Fruit fly (Drosophila melanogaster) whole organism, embryonic: ENCODE results near the gene Pcd.

ENCODE experiments used
- CG11723 ChIP-seq: fragments of 200-800 bp; sonication (Bioruptor generic); optimal IDR thresholded peaks from 2 replicates; lab custom pipeline; 2017; ENCODE audit warnings: missing biosample characterization, mild to moderate bottlenecking, missing genetic modification characterization
- CG12299 ChIP-seq: fragments of 200-800 bp; sonication (Bioruptor generic); optimal IDR thresholded peaks from 2 replicates; lab custom pipeline; 2018; ENCODE audit warnings: missing biosample characterization, mild to moderate bottlenecking, missing genetic modification characterization
- CG12744 ChIP-seq: fragments of 200-800 bp; sonication (Bioruptor generic); optimal IDR thresholded peaks from 2 replicates; lab custom pipeline; 2016; ENCODE audit warnings: missing biosample characterization, missing genetic modification characterization
- CG13775 ChIP-seq: fragments of 200-800 bp; sonication (Bioruptor generic); optimal IDR thresholded peaks from 3 replicates; lab custom pipeline; 2017; ENCODE audit warnings: missing biosample characterization, mild to moderate bottlenecking, missing genetic modification characterization
- CG15514 ChIP-seq: fragments of 200-800 bp; sonication (Bioruptor generic); optimal IDR thresholded peaks from 3 replicates; lab custom pipeline; 2017; ENCODE audit warnings: missing biosample characterization, missing genetic modification characterization, mild to moderate bottlenecking, moderate library complexity, missing genetic modification reagents
- CG2712 ChIP-seq: fragments of 200-800 bp; optimal IDR thresholded peaks from 3 replicates; lab custom pipeline; 2019; ENCODE audit warnings: missing biosample characterization, mild to moderate bottlenecking, missing genetic modification characterization, moderate library complexity
- CG2875 ChIP-seq: fragments of 200-800 bp; sonication (Bioruptor generic); optimal IDR thresholded peaks from 2 replicates; lab custom pipeline; 2017; ENCODE audit warnings: missing biosample characterization, mild to moderate bottlenecking, missing genetic modification characterization, missing genetic modification reagents
- CG32767 ChIP-seq: fragments of 200-800 bp; sonication (Bioruptor generic); IDR thresholded peaks from 2 replicates; pipeline ENCODE4 v1.3.6; 2022; ENCODE audit warnings: missing biosample characterization, missing genetic modification characterization
- CG34376 ChIP-seq: fragments of 200-800 bp; sonication (Bioruptor generic); optimal IDR thresholded peaks from 2 replicates; lab custom pipeline; 2018; ENCODE audit warnings: missing biosample characterization, mild to moderate bottlenecking, missing genetic modification characterization
- CG4282 ChIP-seq: fragments of 200-800 bp; sonication (Bioruptor generic); optimal IDR thresholded peaks from 2 replicates; lab custom pipeline; 2016; ENCODE audit warnings: missing biosample characterization, missing genetic modification characterization
- CG6254 ChIP-seq: fragments of 200-800 bp; sonication (Bioruptor generic); optimal IDR thresholded peaks from 3 replicates; lab custom pipeline; 2017; ENCODE audit warnings: mild to moderate bottlenecking, missing biosample characterization, missing genetic modification reagents, missing genetic modification characterization
- CG6272 ChIP-seq: fragments of 200-800 bp; sonication (Bioruptor generic); IDR thresholded peaks from 2 replicates; pipeline ENCODE4 v1.3.6; 2022; ENCODE audit warnings: missing biosample characterization, missing genetic modification characterization
- CG6854 ChIP-seq: fragments of 200-800 bp; sonication (Bioruptor generic); optimal IDR thresholded peaks from 3 replicates; lab custom pipeline; 2017; ENCODE audit warnings: missing biosample characterization, mild to moderate bottlenecking, missing genetic modification characterization
- CG7839 ChIP-seq: fragments of 200-800 bp; sonication (Bioruptor generic); optimal IDR thresholded peaks from 3 replicates; lab custom pipeline; 2018; ENCODE audit warnings: missing biosample characterization, mild to moderate bottlenecking, missing genetic modification characterization, moderate library complexity
- CG8765 ChIP-seq: fragments of 200-800 bp; sonication (Bioruptor generic); IDR thresholded peaks from 2 replicates; pipeline ENCODE4 v1.3.6; 2022; ENCODE audit warnings: missing biosample characterization, missing genetic modification characterization
- CG8924 ChIP-seq: fragments of 200-800 bp; optimal IDR thresholded peaks from 3 replicates; lab custom pipeline; 2019; ENCODE audit warnings: missing biosample characterization, mild to moderate bottlenecking, missing genetic modification characterization, moderate library complexity
- CG9817 ChIP-seq: fragments of 200-800 bp; sonication (Bioruptor generic); optimal IDR thresholded peaks from 2 replicates; lab custom pipeline; 2018; ENCODE audit warnings: missing biosample characterization, mild to moderate bottlenecking, missing genetic modification characterization, moderate library complexity
- Dek ChIP-seq: fragments of 200-800 bp; sonication (Bioruptor generic); optimal IDR thresholded peaks from 3 replicates; lab custom pipeline; 2019; ENCODE audit warnings: missing biosample characterization, mild to moderate bottlenecking, missing genetic modification characterization, moderate library complexity
- Drgx ChIP-seq: fragments of 200-800 bp; sonication (Bioruptor generic); IDR thresholded peaks from 2 replicates; pipeline ENCODE4 v1.3.6; 2022; ENCODE audit warnings: missing biosample characterization, missing genetic modification characterization
- E2f1 ChIP-seq: fragments of 200-800 bp; sonication (Bioruptor generic); IDR thresholded peaks from 2 replicates; pipeline ENCODE4 v1.3.6; 2022; ENCODE audit warnings: missing biosample characterization, missing genetic modification characterization
- ERR ChIP-seq: fragments of 200-800 bp; sonication (Bioruptor generic); optimal IDR thresholded peaks from 2 replicates; lab custom pipeline; 2016; ENCODE audit warnings: missing biosample characterization, missing genetic modification characterization
- Ets65A ChIP-seq: fragments of 200-800 bp; sonication (Bioruptor generic); peaks from one replicate; lab custom pipeline; 2016; ENCODE audit warnings: missing biosample characterization, missing genetic modification characterization
- HLHmδ ChIP-seq: fragments of 200-800 bp; sonication (Bioruptor generic); optimal IDR thresholded peaks from 2 replicates; lab custom pipeline; 2018; ENCODE audit warnings: missing biosample characterization, mild to moderate bottlenecking, missing genetic modification characterization, moderate library complexity
- Lhr ChIP-seq: fragments of 200-800 bp; sonication (Bioruptor generic); optimal IDR thresholded peaks from 3 replicates; lab custom pipeline; 2017; ENCODE audit warnings: mild to moderate bottlenecking, missing biosample characterization, missing genetic modification reagents, missing genetic modification characterization
- NC2α ChIP-seq: fragments of 200-800 bp; sonication (Bioruptor generic); optimal IDR thresholded peaks from 2 replicates; lab custom pipeline; 2016; ENCODE audit warnings: missing biosample characterization, missing genetic modification characterization
- NC2β ChIP-seq: fragments of 200-800 bp; sonication (Bioruptor generic); optimal IDR thresholded peaks from 2 replicates; lab custom pipeline; 2016; ENCODE audit warnings: missing biosample characterization, missing genetic modification characterization
- NFAT ChIP-seq: fragments of 200-800 bp; sonication (Bioruptor generic); IDR thresholded peaks from 2 replicates; pipeline ENCODE4 v1.3.6; 2022; ENCODE audit warnings: missing biosample characterization, missing genetic modification characterization
- Nf-YA ChIP-seq: fragments of 200-800 bp; sonication (Bioruptor generic); IDR thresholded peaks from 2 replicates; pipeline ENCODE4 v1.3.6; 2022; ENCODE audit warnings: missing biosample characterization, missing genetic modification characterization
- Scr ChIP-seq: fragments of 200-800 bp; sonication (Bioruptor generic); IDR thresholded peaks from 2 replicates; pipeline ENCODE4 v1.3.6; 2022; ENCODE audit warnings: missing biosample characterization, missing genetic modification characterization; ENCODE audit not compliant: partially characterized antibody
- Sox102F ChIP-seq: fragments of 200-800 bp; sonication (Bioruptor generic); optimal IDR thresholded peaks from 2 replicates; lab custom pipeline; 2018; ENCODE audit warnings: missing biosample characterization, mild to moderate bottlenecking, missing genetic modification characterization, moderate library complexity
- Sry-δ ChIP-seq: fragments of 200-800 bp; sonication (Bioruptor generic); optimal IDR thresholded peaks from 2 replicates; lab custom pipeline; 2016; ENCODE audit warnings: missing biosample characterization, missing genetic modification characterization
- Trl ChIP-seq, 3 experiments: fragments of >200 bp in 2 of 3; fragments of 200-800 bp in 1 of 3; sonication (Bioruptor generic) in 1 of 3; optimal IDR thresholded peaks; 2 replicates in 1 of 3; 3 replicates in 2 of 3; lab custom pipeline; 2016 to 2017; ENCODE audit warnings: missing biosample characterization in 1 of 3, missing genetic modification characterization in 1 of 3
- bbx ChIP-seq: fragments of 200-800 bp; sonication (Bioruptor generic); IDR thresholded peaks from 2 replicates; pipeline ENCODE4 v1.3.6; 2022; ENCODE audit warnings: missing biosample characterization, missing genetic modification characterization; ENCODE audit not compliant: partially characterized antibody
- crc ChIP-seq: fragments of 200-800 bp; sonication (Bioruptor generic); optimal IDR thresholded peaks from 2 replicates; lab custom pipeline; 2016; ENCODE audit warnings: missing biosample characterization, missing genetic modification characterization
- danr ChIP-seq: fragments of 200-800 bp; sonication (Bioruptor generic); IDR thresholded peaks from 2 replicates; pipeline ENCODE4 v1.3.6; 2022; ENCODE audit warnings: missing biosample characterization, missing genetic modification characterization
- disco-r ChIP-seq: fragments of 200-800 bp; sonication (Bioruptor generic); optimal IDR thresholded peaks from 2 replicates; lab custom pipeline; 2016; ENCODE audit warnings: missing biosample characterization, missing genetic modification characterization
- fd3F ChIP-seq: fragments of 200-800 bp; sonication (Bioruptor generic); optimal IDR thresholded peaks from 2 replicates; lab custom pipeline; 2018; ENCODE audit warnings: missing biosample characterization, mild to moderate bottlenecking, missing genetic modification characterization, moderate library complexity
- fru ChIP-seq: fragments of >200 bp; optimal IDR thresholded peaks from 2 replicates; lab custom pipeline; 2017
- insv ChIP-seq, 2 experiments: fragments of 200-800 bp; sonication (Bioruptor generic); optimal IDR thresholded peaks; 3 replicates each; lab custom pipeline; 2016 to 2018; ENCODE audit warnings: missing biosample characterization in 2 of 2, missing genetic modification characterization in 2 of 2
- kah ChIP-seq: fragments of 200-800 bp; sonication (Bioruptor generic); optimal IDR thresholded peaks from 2 replicates; lab custom pipeline; 2018; ENCODE audit warnings: missing biosample characterization, mild to moderate bottlenecking, missing genetic modification characterization
- klu ChIP-seq: fragments of 200-800 bp; sonication (Bioruptor generic); IDR thresholded peaks from 2 replicates; pipeline ENCODE4 v1.3.6; 2022; ENCODE audit warnings: missing biosample characterization, missing genetic modification characterization
- kni ChIP-seq: fragments of 200-800 bp; sonication (Bioruptor generic); optimal IDR thresholded peaks from 3 replicates; lab custom pipeline; 2017; ENCODE audit warnings: mild to moderate bottlenecking, missing biosample characterization, missing genetic modification reagents, missing genetic modification characterization
- lab ChIP-seq: fragments of 200-800 bp; sonication (Bioruptor generic); optimal IDR thresholded peaks from 3 replicates; lab custom pipeline; 2017; ENCODE audit warnings: missing biosample characterization, missing genetic modification characterization, mild to moderate bottlenecking, moderate library complexity, missing genetic modification reagents
- oc ChIP-seq: fragments of 200-800 bp; sonication (Bioruptor generic); optimal IDR thresholded peaks from 2 replicates; lab custom pipeline; 2018; ENCODE audit warnings: missing biosample characterization, mild to moderate bottlenecking, missing genetic modification characterization, moderate library complexity
- prd ChIP-seq, 3 experiments: fragments of >200 bp in 2 of 3; fragments of 200-800 bp in 1 of 3; sonication (Bioruptor generic) in 1 of 3; optimal IDR thresholded peaks in 2 of 3; IDR thresholded peaks in 1 of 3; 2 replicates in 2 of 3; 3 replicates in 1 of 3; pipeline versions ENCODE4 v1.3.6 to Lab custom; 2017 to 2022; ENCODE audit warnings: missing biosample characterization in 1 of 3, missing genetic modification characterization in 1 of 3
- ro ChIP-seq: fragments of 200-800 bp; sonication (Bioruptor generic); IDR thresholded peaks from 2 replicates; pipeline ENCODE4 v1.3.6; 2022; ENCODE audit warnings: missing biosample characterization, missing genetic modification characterization
- run ChIP-seq: fragments of 200-800 bp; sonication (Bioruptor generic); optimal IDR thresholded peaks from 3 replicates; lab custom pipeline; 2018; ENCODE audit warnings: missing biosample characterization, mild to moderate bottlenecking, missing genetic modification characterization
- scrt ChIP-seq: fragments of 200-800 bp; sonication (Bioruptor generic); optimal IDR thresholded peaks from 2 replicates; lab custom pipeline; 2018; ENCODE audit warnings: missing biosample characterization, mild to moderate bottlenecking, missing genetic modification characterization, moderate library complexity
- sens ChIP-seq: fragments of 200-800 bp; sonication (Bioruptor generic); peaks from one replicate; lab custom pipeline; 2016; ENCODE audit warnings: missing biosample characterization, missing genetic modification characterization

The Pcd gene

dm6 chr3R:29716782-29717317 lies 6.1 kb upstream of the Pcd start, which contains the start of gene Obp99b (continued):
- TF ChIP-seq CG6272 (no peak), CG13775 (GFP tag; lab: Kevin White, UChicago) (peak; percentile 80), CG9817 (peak; percentile 66), Nf-YA (GFP tag; lab: Robert Waterston, UW) (peak; percentile 71), klu (no peak), Sry-δ (GFP tag; lab: Kevin White, UChicago) (peak; percentile 9), Ets65A (peak; percentile 92), kah (GFP tag; lab: Kevin White, UChicago) (peak; percentile 79), Dek (peak; percentile 6), crc (GFP tag; lab: Kevin White, UChicago) (peak; percentile 23), CG12299 (peak; percentile 34), Drgx (GFP tag; lab: Robert Waterston, UW) (peak; percentile 76), oc (tag; lab: Kevin White, UChicago) (peak; percentile 36), NC2α (GFP tag; lab: Kevin White, UChicago) (peak; percentile 65), CG8924 (tag; lab: Kevin White, UChicago) (peak; percentile 11), sens (GFP tag; lab: Kevin White, UChicago) (peak; percentile 98), CG2712 (tag; lab: Kevin White, UChicago) (peak; percentile 70), CG2875 (peak; percentile 90), HLHmδ (GFP tag; lab: Kevin White, UChicago) (peak; percentile 99), lab (GFP tag; lab: Kevin White, UChicago) (peak; percentile 71), NC2β (GFP tag; lab: Kevin White, UChicago) (peak; percentile 82), Lhr (GFP tag; lab: Kevin White, UChicago) (peak; percentile 75), run (tag; lab: Kevin White, UChicago) (no peak), CG7839 (tag; lab: Kevin White, UChicago) (peak; percentile 74), CG6854 (GFP tag; lab: Kevin White, UChicago) (peak; percentile 67), CG12744 (peak; percentile 3), ERR (GFP tag; lab: Kevin White, UChicago) (peak; percentile 12), ro (GFP tag; lab: Robert Waterston, UW) (peak; percentile 45; the same call in 1 of the 2 replicates), CG34376 (GFP tag; lab: Kevin White, UChicago) (peak; percentile 67), danr (GFP tag; lab: Robert Waterston, UW) (0 out of 2 replicates have a peak, but pooled peaks have one; percentile 25), CG4282 (GFP tag; lab: Kevin White, UChicago) (peak; percentile 14), scrt (GFP tag; lab: Kevin White, UChicago) (peak; percentile 42), kni (GFP tag; lab: Kevin White, UChicago) (peak; percentile 52), prd (optimal IDR thresholded peaks at IDR 0.05; lab: Kevin White, UChicago) (no peak), prd (GFP tag; IDR thresholded peaks at IDR 0.05; lab: Robert Waterston, UW) (peak; percentile 77), disco-r (GFP tag; lab: Kevin White, UChicago) (peak; percentile 69), E2f1 (GFP tag; lab: Robert Waterston, UW) (peak; percentile 71), insv (GFP tag; optimal IDR thresholded peaks at IDR 0.05; lab: Kevin White, UChicago) (peak in 1 of 2 experiments; percentile 43), fd3F (peak; percentile 43), bbx (no peak), NFAT (peak; percentile 90), CG11723 (peak; percentile 70), Trl (optimal IDR thresholded peaks at IDR 0.05; lab: Kevin White, UChicago) (peak in 1 of 2 experiments; percentile 10), Trl (GFP tag; optimal IDR thresholded peaks at IDR 0.05; lab: Kevin White, UChicago) (peak; percentile 85), CG6254 (peak; percentile 91), CG32767 (GFP tag; lab: Robert Waterston, UW) (no peak; the same call in 1 of the 2 replicates), fru (lab: Kevin White, UChicago) (no peak), Scr (GFP tag; lab: Robert Waterston, UW) (no peak), CG15514 (GFP tag; lab: Kevin White, UChicago) (peak; percentile 67), Sox102F (peak; percentile 68), CG8765 (GFP tag; lab: Robert Waterston, UW) (no peak; the same call in 1 of the 2 replicates)
